Fruit fly (Drosophila melanogaster) Kc167 (cell line): ENCODE data around the gene lovit.

Experiments
- insv ChIP-seq: fragments of >200 bp; optimal IDR thresholded peaks from 3 replicates; lab custom pipeline; 2018; ENCODE audit warnings: missing external identifiers
- ttk ChIP-seq: sonication (Bioruptor generic); optimal IDR thresholded peaks from 2 replicates; lab custom pipeline; 2017; ENCODE audit warnings: missing external identifiers

- no peak for TF ChIP-seq insv (lab: Kevin White, UChicago)
- no peak for TF ChIP-seq ttk (lab: Kevin White, UChicago)
These were observed 4.7 kb upstream of the lovit start for dm6 chr3L:25675529-25675928.
